Fruit fly (Drosophila melanogaster): ENCODE data around the gene CG13384.

The CG13384 gene

dm6 chr2L:8365701-8366643 is 18.3 kb upstream of the CG13384 start, which contains the start of gene Pp2A-29B:
Gene Pp2A-29B, plus strand, starts transcription at chr2L:8366038.
- TF ChIP-seq noc (tag; optimal IDR thresholded peaks at IDR 0.05): no peak

- TF ChIP-seq noc (tag; optimal IDR thresholded peaks at IDR 0.05): peak; percentile 70
These were observed 13.6 kb upstream of the CG13384 start, which contains the start of gene CG17292 for dm6 chr2L:8370364-8371326. Gene CG17292, plus strand, starts transcription at chr2L:8370454.

- no peak for TF ChIP-seq noc (tag; optimal IDR thresholded peaks at IDR 0.05)
These were observed 12.8 kb upstream of the CG13384 start for dm6 chr2L:8371354-8371937.

dm6 chr2L:8372248-8372647 is 12.0 kb upstream of the CG13384 start:
- TF ChIP-seq noc (tag; optimal IDR thresholded peaks at IDR 0.05): no peak

dm6 chr2L:8374235-8374634 is 10.0 kb upstream of the CG13384 start, which contains the start of gene Wdr82:
Gene Wdr82, plus strand, starts transcription at chr2L:8374461.
- no peak for TF ChIP-seq noc (tag; optimal IDR thresholded peaks at IDR 0.05)

dm6 chr2L:8376717-8377116 is 7.5 kb upstream of the CG13384 start, which contains the start of the genes CG13390 and CG17294:
Gene CG13390, minus strand, starts transcription at chr2L:8376797.
Gene CG17294, plus strand, starts transcription at chr2L:8377035.
- TF ChIP-seq noc (tag; optimal IDR thresholded peaks at IDR 0.05): peak; percentile 99

dm6 chr2L:8381508-8382036 is 2.7 kb upstream of the CG13384 start, which contains the start of gene AlaRS:
Gene AlaRS, minus strand, starts transcription at chr2L:8381764.
- peak; percentile 70 for TF ChIP-seq noc (tag; optimal IDR thresholded peaks at IDR 0.05)

dm6 chr2L:8382646-8383045 is 1.6 kb upstream of the CG13384 start, which contains the start of the genes CG13392 and Rcd4:
Gene CG13392, minus strand, starts transcription at chr2L:8382807.
Gene Rcd4, plus strand, starts transcription at chr2L:8382861.
- TF ChIP-seq noc (tag; optimal IDR thresholded peaks at IDR 0.05): peak; percentile 69

- no peak for TF ChIP-seq noc (tag; optimal IDR thresholded peaks at IDR 0.05)
These were observed 797 bp downstream of the CG13384 start for dm6 chr2L:8384985-8385519.

dm6 chr2L:8385849-8386248 is 1.6 kb downstream of the CG13384 start:
- TF ChIP-seq noc (tag; optimal IDR thresholded peaks at IDR 0.05): no peak

- TF ChIP-seq noc (tag; optimal IDR thresholded peaks at IDR 0.05): no peak
These were observed 5.0 kb downstream of the CG13384 start, which contains the start of gene CG42819 for dm6 chr2L:8389231-8389630. Gene CG42819, minus strand, starts transcription at chr2L:8389331.

- no peak for TF ChIP-seq noc (tag; optimal IDR thresholded peaks at IDR 0.05)
These were observed 8.0 kb downstream of the CG13384 start, which contains the start of gene CG42820 for dm6 chr2L:8392298-8392697. Gene CG42820, minus strand, starts transcription at chr2L:8392398.

dm6 chr2L:8393122-8393521 is 8.9 kb downstream of the CG13384 start, which contains the start of gene Acp29AB:
Gene Acp29AB, minus strand, starts transcription at chr2L:8393222.
- no peak for TF ChIP-seq noc (tag; optimal IDR thresholded peaks at IDR 0.05)

dm6 chr2L:8394180-8394579 is 9.9 kb downstream of the CG13384 start, which contains the start of gene lectin-29Ca:
Gene lectin-29Ca, minus strand, starts transcription at chr2L:8394280.
- no peak for TF ChIP-seq noc (tag; optimal IDR thresholded peaks at IDR 0.05)

Data from whole organism, larva.